Fruit fly (Drosophila melanogaster): Measurements from ENCODE around the gene CG15042.

The CG15042 gene

DNA sequence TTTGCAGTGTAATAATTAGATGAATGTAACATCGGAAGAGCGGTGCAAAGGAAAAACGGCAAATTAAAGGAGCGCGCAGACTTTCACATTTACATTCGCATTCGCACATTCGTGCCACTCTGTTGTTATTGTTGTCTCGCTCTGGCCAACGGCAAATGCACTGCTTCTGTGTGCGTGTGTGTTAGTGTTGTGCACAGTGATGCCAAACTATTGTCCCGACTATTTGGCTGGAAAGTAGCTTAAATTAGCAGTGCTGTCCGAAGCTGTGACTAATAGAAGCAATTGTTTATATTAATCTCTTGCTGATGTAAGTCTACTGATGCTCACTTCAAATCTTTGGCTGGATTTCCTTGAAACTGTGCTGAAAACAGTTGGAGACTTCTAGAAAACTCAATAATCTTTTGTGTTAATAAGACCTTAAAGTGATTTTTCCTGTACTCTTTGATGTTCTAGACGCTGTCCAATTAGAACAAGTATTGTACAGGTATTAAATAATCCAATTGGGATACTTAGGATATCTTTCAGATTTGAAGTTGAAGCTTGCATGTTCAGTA is 12.0 kb downstream of the CG15042 start (continued):
- TF ChIP-seq dsx (GFP tag; optimal IDR thresholded peaks at IDR 0.05; ENCODE audit: poor library complexity, severe bottlenecking), result no peak

DNA sequence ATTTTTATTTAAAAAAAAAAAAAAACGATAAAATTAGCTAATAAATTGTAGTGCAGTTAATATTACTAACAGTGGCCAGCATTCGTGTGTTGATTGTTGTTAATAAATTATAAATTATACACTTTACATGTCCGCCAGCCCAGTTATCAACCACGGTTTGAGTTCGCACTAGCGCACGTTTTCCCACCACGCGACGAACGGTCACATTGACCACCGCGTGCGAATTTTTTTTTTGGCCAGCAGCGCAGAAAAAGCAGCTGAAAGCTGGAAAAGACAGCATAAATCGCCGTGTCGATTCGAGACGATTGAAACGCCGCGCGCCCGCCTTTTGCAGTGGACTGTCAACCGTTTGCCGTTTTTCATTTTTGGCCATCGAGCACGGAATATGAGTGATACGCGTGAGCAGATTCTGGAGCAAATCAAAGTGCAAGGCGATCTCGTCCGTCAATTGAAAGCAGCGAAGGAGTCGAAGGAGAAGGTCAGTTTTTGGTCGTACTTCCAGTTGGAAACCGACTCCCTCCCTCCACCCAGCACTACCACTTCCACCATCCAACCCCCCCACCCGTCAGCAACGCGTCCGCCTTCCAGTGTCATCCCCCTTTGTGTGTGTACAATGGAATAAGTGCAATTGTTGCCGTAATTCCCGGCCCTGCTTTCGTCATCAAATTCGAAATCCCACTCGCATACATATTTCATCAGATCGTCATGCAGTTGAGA is 12.7 kb downstream of the CG15042 start, which contains the start of the genes Bx and HisRS:
Gene Bx, plus strand, starts transcription at position 224 of the 717 bp plus-strand sequence.
Gene HisRS, plus strand, starts transcription at position 224 of the 717 bp plus-strand sequence.
- peak; percentile 26; the same call in 1 of the 3 replicates for TF ChIP-seq eg (GFP tag; IDR thresholded peaks at IDR 0.05)
- TF ChIP-seq Eip78C (GFP tag), result peak; percentile 9
- no peak for TF ChIP-seq vri (GFP tag; optimal IDR thresholded peaks at IDR 0.05)
- no peak for TF ChIP-seq OdsH (GFP tag; optimal IDR thresholded peaks at IDR 0.05)
- TF ChIP-seq CG6276 (GFP tag; optimal IDR thresholded peaks at IDR 0.05), result peak; percentile 2

DNA sequence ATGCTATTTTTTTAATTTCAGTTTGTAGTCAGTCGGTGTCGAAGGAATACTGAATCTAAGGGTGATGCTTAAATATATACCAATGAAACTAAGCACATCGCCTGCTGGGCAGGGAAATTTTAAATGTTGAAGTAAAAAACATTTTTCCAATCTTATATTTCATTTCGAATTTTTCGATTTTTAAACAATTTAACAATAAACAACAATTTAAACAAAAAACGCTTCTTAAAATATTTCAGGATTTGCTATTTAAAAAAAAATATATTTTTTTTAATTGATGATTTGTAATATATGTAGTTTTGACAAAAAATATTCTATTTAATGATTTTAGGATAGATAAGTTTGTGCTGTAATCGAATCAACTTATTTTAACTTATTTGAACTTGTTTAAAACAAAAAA is 13.3 kb downstream of the CG15042 start, which contains the start of gene CG6470:
Gene CG6470, minus strand, starts transcription at position 101 of the 400 bp plus-strand sequence.
- no peak for TF ChIP-seq CG31627 (GFP tag; optimal IDR thresholded peaks at IDR 0.05)
- no peak for TF ChIP-seq CG11294 (GFP tag; IDR thresholded peaks at IDR 0.05)
- TF ChIP-seq Eip75B (GFP tag; optimal IDR thresholded peaks at IDR 0.05), result no peak
- no peak for TF ChIP-seq net (GFP tag; optimal IDR thresholded peaks at IDR 0.05)

DNA sequence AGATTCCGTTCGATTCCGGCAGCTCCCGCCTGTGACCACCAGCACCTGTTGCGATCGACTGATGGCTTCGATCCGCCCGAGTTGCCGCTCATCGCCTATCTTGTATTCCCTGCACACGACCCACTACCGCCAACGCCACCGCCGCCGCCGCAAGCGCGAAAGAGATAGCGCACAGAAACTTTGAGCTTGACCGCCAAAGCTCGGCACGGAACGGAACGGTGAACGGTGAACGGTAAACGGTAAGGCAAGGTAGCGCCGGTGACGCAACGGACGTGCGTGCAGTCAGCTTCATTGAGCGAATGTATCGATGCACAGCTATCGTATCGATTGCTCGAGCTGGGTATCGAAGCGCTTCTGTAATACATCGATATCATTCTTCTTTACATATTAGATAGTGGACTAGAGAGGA is 15.8 kb downstream of the CG15042 start, which contains the start of gene Ggt-1:
Gene Ggt-1, minus strand, starts transcription at position 251 of the 409 bp plus-strand sequence.
- TF ChIP-seq Eip78C (GFP tag), result peak; percentile 33
- TF ChIP-seq CG8119 (GFP tag; IDR thresholded peaks at IDR 0.05), result no peak
- TF ChIP-seq CG6163 (GFP tag; IDR thresholded peaks at IDR 0.05), result 0 out of 3 replicates have a peak, but pooled peaks have one; percentile 14
- peak in 1 of 2 experiments; percentile 12 for TF ChIP-seq ss (GFP tag; optimal IDR thresholded peaks at IDR 0.05)
- peak; percentile 91 for TF ChIP-seq svp (GFP tag)

DNA sequence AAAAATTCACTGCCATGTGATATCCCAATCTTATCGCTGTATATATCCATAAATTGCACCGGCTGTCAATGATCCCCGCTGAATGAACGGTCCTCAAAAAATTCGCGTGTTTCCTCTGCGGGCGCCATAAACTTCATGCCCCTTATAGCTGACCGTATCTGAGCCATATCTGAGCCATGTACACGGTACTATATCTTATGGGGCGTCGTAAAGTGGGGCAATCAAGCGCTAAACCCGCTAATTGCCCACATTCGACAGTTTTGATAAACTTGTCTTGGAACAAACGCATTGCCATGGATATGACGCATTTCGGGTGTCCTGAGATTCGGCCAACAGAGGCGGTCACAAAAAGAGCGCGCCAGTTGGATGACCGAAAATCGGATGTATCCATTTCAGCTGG is 17.2 kb downstream of the CG15042 start:
- no peak for TF ChIP-seq CG10669 (GFP tag; optimal IDR thresholded peaks at IDR 0.05)
- no peak for TF ChIP-seq salr (GFP tag; optimal IDR thresholded peaks at IDR 0.05)

DNA sequence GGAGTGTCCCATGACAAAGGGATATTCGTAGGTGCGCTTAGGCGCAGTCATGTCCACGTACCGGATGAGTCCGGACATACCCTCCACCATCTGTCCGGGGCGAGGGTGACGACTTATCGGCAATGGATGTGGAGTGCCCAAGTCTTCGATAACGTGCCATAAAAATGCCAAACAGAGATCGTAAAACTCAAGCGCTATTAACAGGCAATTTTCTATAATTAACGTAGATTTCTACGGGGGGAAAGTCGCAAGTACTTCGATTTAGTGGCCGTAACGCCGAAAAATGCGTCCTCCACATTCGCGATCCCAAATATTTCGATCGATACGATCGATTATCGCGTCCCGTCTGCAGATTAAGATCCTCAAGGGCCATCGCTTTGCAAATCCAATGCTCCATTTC is 18.6 kb downstream of the CG15042 start:
- no peak for TF ChIP-seq CG9139 (GFP tag; optimal IDR thresholded peaks at IDR 0.05)
- peak; percentile 5 for TF ChIP-seq vri (GFP tag; optimal IDR thresholded peaks at IDR 0.05)

DNA sequence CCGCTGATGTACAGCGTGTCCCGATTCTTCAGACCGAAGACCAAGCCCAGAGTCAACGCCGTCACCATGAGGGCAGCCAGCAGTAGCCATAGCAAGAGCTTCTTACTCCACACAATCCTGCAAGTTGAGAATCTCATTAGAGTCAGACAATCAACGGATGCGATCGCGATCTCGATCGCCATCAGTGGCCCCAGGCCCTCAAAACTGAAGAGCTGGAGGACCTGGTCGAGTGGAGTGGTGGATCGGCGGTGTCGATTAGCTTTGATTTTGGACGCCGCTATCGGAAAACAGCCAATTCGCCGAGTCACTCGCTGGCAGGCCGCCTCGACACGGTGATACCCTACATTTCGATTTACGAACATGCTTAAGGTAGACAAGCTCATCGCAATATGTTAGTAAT is 19.5 kb downstream of the CG15042 start:
- TF ChIP-seq Blimp-1 (GFP tag; optimal IDR thresholded peaks at IDR 0.05) (no peak), CG3919 (GFP tag; optimal IDR thresholded peaks at IDR 0.05) (no peak), CG11294 (GFP tag; IDR thresholded peaks at IDR 0.05) (no peak), cyc (GFP tag; optimal IDR thresholded peaks at IDR 0.05) (no peak), acj6 (GFP tag; optimal IDR thresholded peaks at IDR 0.05) (no peak), Hr4 (GFP tag; optimal IDR thresholded peaks at IDR 0.05) (no peak), fd59A (GFP tag; optimal IDR thresholded peaks at IDR 0.05) (no peak), CG10631 (GFP tag; optimal IDR thresholded peaks at IDR 0.05) (no peak), Ets21C (GFP tag; optimal IDR thresholded peaks at IDR 0.05) (no peak), Eip78C (GFP tag) (no peak), pdm3 (GFP tag; optimal IDR thresholded peaks at IDR 0.05) (no peak), dac (GFP tag; optimal IDR thresholded peaks at IDR 0.05) (no peak), CG6854 (GFP tag; optimal IDR thresholded peaks at IDR 0.05) (no peak), CG3032 (tag; optimal IDR thresholded peaks at IDR 0.05) (no peak), spab (GFP tag; optimal IDR thresholded peaks at IDR 0.05) (no peak), CG8319 (GFP tag; optimal IDR thresholded peaks at IDR 0.05) (no peak)
